Worm (Caenorhabditis elegans) whole organism, late embryonic: ENCODE measurements around the gene mcu-1.

Experiments used
- K09A11.1 ChIP-seq: sonication (generic microtip); optimal IDR thresholded peaks from 2 replicates; lab custom pipeline; 2017; ENCODE audit warnings: antibody characterized with exemption, mild to moderate bottlenecking, missing genetic modification characterization, missing compliant biosample characterization; ENCODE audit not compliant: insufficient read depth
- dve-1 ChIP-seq: sonication (generic microtip); optimal IDR thresholded peaks from 2 replicates; lab custom pipeline; 2017; ENCODE audit warnings: antibody characterized with exemption, mild to moderate bottlenecking, missing genetic modification characterization, missing compliant biosample characterization
- fax-1 ChIP-seq: sonication (generic microtip); optimal IDR thresholded peaks from 2 replicates; lab custom pipeline; 2016; ENCODE audit warnings: missing genotype, missing genetic modification characterization, missing compliant biosample characterization
- nfya-1 ChIP-seq: sonication (generic microtip); optimal IDR thresholded peaks from 2 replicates; lab custom pipeline; 2017; ENCODE audit warnings: missing genetic modification characterization, mild to moderate bottlenecking, missing compliant biosample characterization, antibody characterized with exemption, moderate library complexity
- nhr-232 ChIP-seq: sonication (generic microtip); optimal IDR thresholded peaks from 2 replicates; lab custom pipeline; 2016; ENCODE audit warnings: missing genetic modification characterization, missing compliant biosample characterization
- pha-4 ChIP-seq: fragments of 150-350 bp; optimal IDR thresholded peaks from 2 replicates; lab custom pipeline; 2018; ENCODE audit warnings: missing biosample characterization, missing genetic modification reagents, missing genetic modification characterization
- pqm-1 ChIP-seq: sonication (generic microtip); optimal IDR thresholded peaks from 2 replicates; lab custom pipeline; 2016; ENCODE audit warnings: missing genetic modification characterization, missing compliant biosample characterization
- rnt-1 ChIP-seq: sonication (generic microtip); optimal IDR thresholded peaks from 2 replicates; lab custom pipeline; 2016; ENCODE audit warnings: missing genetic modification characterization, missing compliant biosample characterization
- unc-55 ChIP-seq: sonication (generic microtip); optimal IDR thresholded peaks from 2 replicates; lab custom pipeline; 2017; ENCODE audit warnings: missing biosample characterization, missing genetic modification reagents, missing genetic modification characterization

- TF ChIP-seq dve-1 (tag; lab: Kevin White, UChicago) (no peak), nhr-232 (tag; lab: Kevin White, UChicago) (no peak), unc-55 (GFP tag; lab: Kevin White, UChicago) (no peak), pha-4 (tag; lab: Kevin White, UChicago) (no peak), nfya-1 (tag; lab: Kevin White, UChicago) (no peak), pqm-1 (tag; lab: Kevin White, UChicago) (no peak), rnt-1 (tag; lab: Kevin White, UChicago) (no peak), K09A11.1 (tag; lab: Kevin White, UChicago) (no peak), fax-1 (tag; lab: Kevin White, UChicago) (no peak)
Observed at ce11 chrIV:5975202-5975601, 36.2 kb upstream of the mcu-1 start, which contains the start of gene unc-44.
